Worm (Caenorhabditis elegans) whole organism, L1 larva: Measurements from ENCODE around the gene clec-247.

Experiments
- ceh-82 ChIP-seq, 3 experiments: fragments of 150-350 bp in 1 of 3; sonication (generic microtip) in 2 of 3; optimal IDR thresholded peaks; 2 replicates each; lab custom pipeline; 2014 to 2017; ENCODE audit warnings: missing biosample characterization in 3 of 3, missing genetic modification characterization in 3 of 3
- efl-3 ChIP-seq: fragments of 200-800 bp; sonication (Bioruptor generic); optimal IDR thresholded peaks from 2 replicates; lab custom pipeline; 2018; ENCODE audit warnings: mild to moderate bottlenecking, missing genetic modification characterization, missing compliant biosample characterization
- fkh-10 ChIP-seq: sonication (generic microtip); optimal IDR thresholded peaks from 2 replicates; lab custom pipeline; 2017; ENCODE audit warnings: missing biosample characterization, missing genetic modification reagents, missing genetic modification characterization
- fos-1 ChIP-seq: fragments of 150-350 bp; optimal IDR thresholded peaks from 2 replicates; lab custom pipeline; 2014; ENCODE audit warnings: missing biosample characterization, missing genetic modification characterization
- nhr-84 ChIP-seq: sonication (generic microtip); optimal IDR thresholded peaks from 2 replicates; lab custom pipeline; 2017; ENCODE audit warnings: missing biosample characterization, missing genetic modification characterization
- pag-3 ChIP-seq: sonication (generic microtip); optimal IDR thresholded peaks from 2 replicates; lab custom pipeline; 2017; ENCODE audit warnings: missing genetic modification characterization, mild to moderate bottlenecking, missing compliant biosample characterization, antibody characterized with exemption, borderline replicate concordance; ENCODE audit not compliant: insufficient read depth
- tbx-2 ChIP-seq: sonication (generic microtip); optimal IDR thresholded peaks from 2 replicates; lab custom pipeline; 2016; ENCODE audit warnings: missing genetic modification characterization, missing compliant biosample characterization
- unc-30 ChIP-seq: sonication (generic microtip); optimal IDR thresholded peaks from 2 replicates; lab custom pipeline; 2017; ENCODE audit warnings: missing biosample characterization, missing genetic modification characterization

ce11 chrV:18246077-18246476 is 36.6 kb upstream of the clec-247 start:
- no peak for TF ChIP-seq fos-1
- TF ChIP-seq ceh-82 (tag; optimal IDR thresholded peaks at IDR 0.05; lab: Kevin White, UChicago) = no peak
- TF ChIP-seq unc-30 (tag; lab: Kevin White, UChicago) = no peak
- TF ChIP-seq pag-3 = no peak
- no peak for TF ChIP-seq fkh-10 (GFP tag; lab: Kevin White, UChicago)
- no peak for TF ChIP-seq tbx-2 (tag; lab: Kevin White, UChicago)
- TF ChIP-seq efl-3 (GFP tag; lab: Kevin White, UChicago) = no peak
- TF ChIP-seq nhr-84 = no peak
